Fruit fly (Drosophila melanogaster): Measurements from ENCODE around the gene CG17746.

Gene CG17746

DNA sequence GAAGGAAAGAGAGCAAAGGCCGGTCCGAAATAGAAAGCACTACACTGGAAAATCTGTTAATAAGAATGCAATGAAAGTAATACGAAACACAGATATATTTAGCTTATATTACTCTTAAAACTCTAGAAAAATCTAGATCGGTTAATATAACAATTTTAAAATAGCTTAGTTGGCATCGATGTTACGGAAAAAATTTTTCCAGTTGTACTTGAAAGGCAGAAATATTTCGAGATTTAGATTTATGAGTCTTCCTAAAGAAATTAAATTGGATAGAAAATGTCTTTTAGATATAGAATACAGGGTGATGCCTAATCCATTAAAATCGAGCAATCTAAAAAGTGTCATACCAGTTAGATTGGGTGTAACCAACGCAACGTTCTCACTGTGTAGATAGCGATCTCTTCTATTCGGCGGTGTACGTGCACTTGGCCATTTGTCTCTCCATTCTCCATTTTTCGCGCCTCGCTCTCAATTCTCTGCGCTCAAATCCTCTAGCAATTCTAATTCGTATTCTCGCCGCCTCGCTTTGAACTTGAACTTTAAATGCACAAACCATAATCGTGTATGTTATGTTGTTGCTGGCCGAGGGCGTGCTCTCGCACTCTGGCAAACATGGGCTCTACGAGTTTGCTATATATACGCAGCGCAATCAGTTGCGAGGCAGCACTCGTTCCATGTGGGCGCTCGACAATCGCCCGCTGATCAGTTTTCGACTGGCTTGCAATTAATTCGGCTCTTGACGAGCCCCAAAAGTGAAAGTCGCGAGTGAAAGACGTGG, 10.8 kb upstream of the CG17746 start (continued):
- TF ChIP-seq CG10209 (GFP tag; optimal IDR thresholded peaks at IDR 0.05) (peak; percentile 97), Oaz (GFP tag; IDR thresholded peaks at IDR 0.05) (peak; percentile 66), chn (GFP tag; optimal IDR thresholded peaks at IDR 0.05) (peak; percentile 92), Tbp (GFP tag; optimal IDR thresholded peaks at IDR 0.05) (no peak), Hr78 (GFP tag; optimal IDR thresholded peaks at IDR 0.05) (peak in 1 of 2 experiments; percentile 92), trem (tag; optimal IDR thresholded peaks at IDR 0.05) (peak; percentile 89), Hmr (GFP tag; optimal IDR thresholded peaks at IDR 0.05) (peak; percentile 94), crp (GFP tag; optimal IDR thresholded peaks at IDR 0.05) (peak in 1 of 2 experiments; percentile 67), phol (tag; optimal IDR thresholded peaks at IDR 0.05) (peak; percentile 96), CG34224 (GFP tag; IDR thresholded peaks at IDR 0.05; ENCODE audit: partially characterized antibody) (no peak; the same call in 2 of the 3 replicates), CG17612 (GFP tag; IDR thresholded peaks at IDR 0.05) (no peak; the same call in 1 of the 2 replicates), chinmo (GFP tag; IDR thresholded peaks at IDR 0.05; ENCODE audit: partially characterized antibody) (peak; percentile 99), slbo (GFP tag; IDR thresholded peaks at IDR 0.05) (peak; percentile 90), CG3065 (GFP tag; optimal IDR thresholded peaks at IDR 0.05) (peak; percentile 86), Xrp1 (GFP tag; IDR thresholded peaks at IDR 0.05) (peak; percentile 88), Blimp-1 (GFP tag; optimal IDR thresholded peaks at IDR 0.05) (peak; percentile 66), nerfin-1 (tag; optimal IDR thresholded peaks at IDR 0.05) (peak; percentile 92), CG5180 (GFP tag; optimal IDR thresholded peaks at IDR 0.05) (peak; percentile 81), CG6683 (GFP tag; optimal IDR thresholded peaks at IDR 0.05) (peak; percentile 78), org-1 (GFP tag; optimal IDR thresholded peaks at IDR 0.05) (peak; percentile 93), amos (GFP tag; IDR thresholded peaks at IDR 0.05; ENCODE audit: partially characterized antibody) (no peak; the same call in 1 of the 2 replicates), CG15011 (GFP tag; optimal IDR thresholded peaks at IDR 0.05) (peak; percentile 94), hbn (GFP tag; IDR thresholded peaks at IDR 0.05; ENCODE audit: partially characterized antibody) (no peak), sr (GFP tag; IDR thresholded peaks at IDR 0.05) (no peak), peb (GFP tag; IDR thresholded peaks at IDR 0.05) (peak; percentile 59), CG3847 (GFP tag; IDR thresholded peaks at IDR 0.05) (peak; percentile 89), CG2202 (tag; optimal IDR thresholded peaks at IDR 0.05) (peak; percentile 91), ci (GFP tag; IDR thresholded peaks at IDR 0.05) (peak; percentile 79; the same call in 2 of the 3 replicates), CG16813 (GFP tag; IDR thresholded peaks at IDR 0.05; ENCODE audit: partially characterized antibody) (no peak), Jarid2 (GFP tag; optimal IDR thresholded peaks at IDR 0.05) (peak; percentile 74), schlank (tag; optimal IDR thresholded peaks at IDR 0.05) (peak; percentile 76), tll (GFP tag; optimal IDR thresholded peaks at IDR 0.05) (peak; percentile 17 to 26), CG18764 (GFP tag; optimal IDR thresholded peaks at IDR 0.05) (peak; percentile 88), CG11093 (GFP tag; IDR thresholded peaks at IDR 0.05) (peak; percentile 88), CG10543 (GFP tag; optimal IDR thresholded peaks at IDR 0.05) (peak; percentile 97), Ada2b (GFP tag; IDR thresholded peaks at IDR 0.05) (peak; percentile 76), CG12155 (GFP tag; optimal IDR thresholded peaks at IDR 0.05) (peak; percentile 89), CG11560 (tag; IDR thresholded peaks at IDR 0.05) (peak; percentile 78), hb (GFP tag; IDR thresholded peaks at IDR 0.05; ENCODE audit: partially characterized antibody) (no peak), Sry-δ (GFP tag; optimal IDR thresholded peaks at IDR 0.05) (peak; percentile 62), CG15479 (GFP tag; optimal IDR thresholded peaks at IDR 0.05) (peak; percentile 12), CG17328 (GFP tag; IDR thresholded peaks at IDR 0.05) (peak; percentile 77), da (GFP tag; optimal IDR thresholded peaks at IDR 0.05) (peak; percentile 84), CG7745 (tag; optimal IDR thresholded peaks at IDR 0.05) (no peak), Usf (GFP tag; optimal IDR thresholded peaks at IDR 0.05) (peak; percentile 96), CG13296 (GFP tag; optimal IDR thresholded peaks at IDR 0.05) (peak; percentile 90), az2 (GFP tag; optimal IDR thresholded peaks at IDR 0.05) (peak; percentile 97)

All from whole organism, embryonic.